Worm (Caenorhabditis elegans) whole organism, L4/young adult: ENCODE measurements around the gene grd-8.
A peak's percentile ranks its signal among the peaks of the same experiment; 100 is the strongest.

Experiments used
- W03F9.2 ChIP-seq: fragments of 150-350 bp; optimal IDR thresholded peaks from 2 replicates; lab custom pipeline; 2014; ENCODE audit warnings: missing biosample characterization, missing genetic modification characterization
- dao-5 ChIP-seq: sonication (generic microtip); optimal IDR thresholded peaks from 2 replicates; lab custom pipeline; 2016; ENCODE audit warnings: missing genotype, missing genetic modification characterization, moderate library complexity, missing compliant biosample characterization
- him-1 ChIP-seq: sonication (generic microtip); optimal IDR thresholded peaks from 2 replicates; lab custom pipeline; 2016; ENCODE audit warnings: missing genotype, missing genetic modification reagents, missing genetic modification characterization, missing compliant biosample characterization

Gene grd-8

ce11 chrV:7853900-7854299 lies 11.6 kb downstream of the grd-8 start:
- no peak for TF ChIP-seq him-1 (tag; lab: Kevin White, UChicago)
- no peak for TF ChIP-seq dao-5
- TF ChIP-seq W03F9.2 (tag; lab: Kevin White, UChicago) = peak; percentile 59

DNA sequence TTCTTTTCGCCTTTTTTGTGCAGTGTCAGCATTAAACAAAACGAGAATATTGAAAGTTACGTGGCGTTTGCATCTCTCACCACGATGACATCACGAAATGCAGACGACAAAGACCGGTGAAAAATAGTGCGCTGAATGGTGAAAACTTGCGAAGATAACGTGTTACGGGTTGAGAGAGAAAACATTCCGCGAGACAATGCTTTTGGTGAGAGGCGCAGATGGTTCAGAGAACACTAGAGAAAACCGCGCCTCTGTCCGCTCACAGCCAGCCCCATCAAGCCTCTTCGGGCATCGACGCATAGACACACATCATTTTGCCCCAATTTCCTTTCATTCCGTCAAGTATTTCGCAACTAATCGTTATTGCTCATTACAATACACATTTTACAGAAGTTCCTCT lies 12.3 kb downstream of the grd-8 start, which contains the start of the genes C37C3.9 and C37C3.18:
C37C3.9 (minus strand) TSS at position 98 of the 400 bp plus-strand sequence.
C37C3.18 (plus strand) TSS at position 391 of the 400 bp plus-strand sequence.
- TF ChIP-seq W03F9.2 (tag; lab: Kevin White, UChicago) (peak; percentile 31), him-1 (tag; lab: Kevin White, UChicago) (no peak)

- no peak for TF ChIP-seq dao-5
- TF ChIP-seq him-1 (tag; lab: Kevin White, UChicago) = no peak
- no peak for TF ChIP-seq W03F9.2 (tag; lab: Kevin White, UChicago)
Observed at ce11 chrV:7855382-7855994, 13.2 kb downstream of the grd-8 start, which contains the start of gene C37C3.2. Gene C37C3.2 (plus strand): TSS chrV:7855944.

DNA sequence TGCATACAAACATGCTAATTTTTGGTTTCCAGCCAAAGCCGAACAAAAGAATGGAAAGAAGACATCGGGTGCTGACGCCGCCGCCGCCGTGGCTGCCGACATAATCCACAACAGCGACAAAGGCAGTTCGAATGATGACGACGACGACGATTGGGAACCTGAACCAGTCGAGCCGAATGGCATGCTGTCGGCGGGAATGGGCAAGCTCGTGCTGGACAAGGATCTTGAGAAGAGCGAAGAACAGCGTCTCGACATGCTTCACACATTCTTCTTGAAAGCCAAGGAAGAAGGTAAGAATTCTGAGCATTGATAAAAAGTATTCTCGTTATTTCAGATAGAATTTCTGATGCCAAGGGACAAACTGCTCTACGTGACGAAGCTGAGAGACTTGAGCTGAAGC lies 14.3 kb downstream of the grd-8 start:
- TF ChIP-seq him-1 (tag; lab: Kevin White, UChicago) (no peak), W03F9.2 (tag; lab: Kevin White, UChicago) (no peak), dao-5 (no peak)

DNA sequence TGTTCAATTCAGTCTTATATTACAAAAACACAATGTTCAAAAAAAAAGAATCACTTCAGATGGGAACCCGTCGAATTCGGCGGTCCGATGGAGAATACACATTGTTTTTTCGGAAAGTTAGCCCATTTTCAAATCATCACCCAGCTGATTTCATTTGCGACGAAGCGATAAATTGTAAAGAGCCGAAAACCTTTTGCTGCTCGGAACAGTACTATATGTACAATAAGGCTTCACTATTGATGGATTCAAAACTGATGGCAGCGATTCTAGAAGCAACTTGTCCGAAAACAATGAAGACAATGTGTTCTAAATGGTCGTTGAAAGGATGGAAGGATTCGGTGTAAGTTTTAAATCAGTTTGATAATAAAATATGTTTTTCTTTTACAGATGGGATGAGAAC lies 15.6 kb downstream of the grd-8 start, which contains the start of gene C37C3.1:
C37C3.1 (plus strand) TSS at position 33 of the 400 bp plus-strand sequence.
- no peak for TF ChIP-seq dao-5
- no peak for TF ChIP-seq him-1 (tag; lab: Kevin White, UChicago)
- TF ChIP-seq W03F9.2 (tag; lab: Kevin White, UChicago) = no peak

- TF ChIP-seq him-1 (tag; lab: Kevin White, UChicago) (no peak), dao-5 (no peak), W03F9.2 (tag; lab: Kevin White, UChicago) (no peak)
Observed at ce11 chrV:7861792-7862191, 19.5 kb downstream of the grd-8 start, which contains the start of gene C37C3.17. Gene C37C3.17 (minus strand): TSS chrV:7861892.

DNA sequence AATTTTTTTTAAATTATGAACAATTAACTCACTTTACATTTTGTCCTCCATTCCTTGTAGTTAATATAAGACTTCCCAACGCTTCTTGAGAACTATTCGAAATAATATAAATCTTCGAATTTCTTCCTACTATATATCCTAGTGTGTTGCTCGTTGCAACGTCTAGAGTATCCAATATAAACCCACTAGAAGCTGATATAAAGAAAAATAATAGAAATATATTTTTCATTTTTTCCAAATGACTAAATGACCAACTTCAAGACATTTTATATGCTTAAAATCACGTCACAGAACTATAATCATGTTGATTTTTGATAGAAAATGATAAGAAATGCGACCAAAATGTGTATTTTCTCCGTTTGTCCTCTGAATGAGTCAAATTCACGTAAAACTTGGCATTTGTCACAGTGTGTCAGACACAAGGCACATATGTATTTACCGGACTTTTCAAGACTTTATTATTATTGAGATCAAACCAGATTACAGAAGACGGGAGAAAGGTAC lies 20.7 kb downstream of the grd-8 start, which contains the start of gene C37C3.10:
C37C3.10 (minus strand) TSS at position 51 of the 504 bp plus-strand sequence.
- TF ChIP-seq W03F9.2 (tag; lab: Kevin White, UChicago) = no peak
- TF ChIP-seq him-1 (tag; lab: Kevin White, UChicago) = no peak
- no peak for TF ChIP-seq dao-5

- no peak for TF ChIP-seq him-1 (tag; lab: Kevin White, UChicago)
- no peak for TF ChIP-seq W03F9.2 (tag; lab: Kevin White, UChicago)
- TF ChIP-seq dao-5 = no peak
Observed at ce11 chrV:7864663-7865062, 22.3 kb downstream of the grd-8 start, which contains the start of gene C37C3.11. Gene C37C3.11 (minus strand): TSS chrV:7864763.

ce11 chrV:7870707-7871106 lies 28.4 kb downstream of the grd-8 start, which contains the start of gene nipi-4:
Gene nipi-4 (minus strand): TSS chrV:7870807.
- TF ChIP-seq W03F9.2 (tag; lab: Kevin White, UChicago) = no peak
- TF ChIP-seq him-1 (tag; lab: Kevin White, UChicago) = no peak
- no peak for TF ChIP-seq dao-5

DNA sequence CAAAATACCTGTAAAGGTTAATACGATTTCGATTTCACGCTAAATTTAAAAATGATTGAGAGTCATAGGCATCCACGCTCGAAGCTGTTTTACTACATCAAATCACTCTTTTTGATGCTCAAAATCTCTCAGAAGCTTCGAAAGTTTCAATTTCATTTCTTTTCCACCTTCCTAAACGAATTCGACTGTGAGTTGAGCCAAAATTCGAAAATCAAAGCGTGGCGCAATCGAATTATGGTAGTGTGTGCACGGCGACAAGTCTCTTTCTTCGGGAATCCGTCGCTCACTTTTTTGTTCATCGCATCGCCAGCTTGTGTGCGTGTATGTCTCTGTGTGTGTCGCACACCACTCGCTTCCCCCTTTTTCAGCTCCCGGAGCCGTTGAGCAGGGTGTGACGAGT lies 30.6 kb downstream of the grd-8 start:
- TF ChIP-seq him-1 (tag; lab: Kevin White, UChicago) = no peak

- TF ChIP-seq dao-5 = no peak
- TF ChIP-seq W03F9.2 (tag; lab: Kevin White, UChicago) = no peak
- no peak for TF ChIP-seq him-1 (tag; lab: Kevin White, UChicago)
Observed at ce11 chrV:7875456-7875855, 33.1 kb downstream of the grd-8 start, which contains the start of gene F40A3.4. Gene F40A3.4 (plus strand): TSS chrV:7875756.

DNA sequence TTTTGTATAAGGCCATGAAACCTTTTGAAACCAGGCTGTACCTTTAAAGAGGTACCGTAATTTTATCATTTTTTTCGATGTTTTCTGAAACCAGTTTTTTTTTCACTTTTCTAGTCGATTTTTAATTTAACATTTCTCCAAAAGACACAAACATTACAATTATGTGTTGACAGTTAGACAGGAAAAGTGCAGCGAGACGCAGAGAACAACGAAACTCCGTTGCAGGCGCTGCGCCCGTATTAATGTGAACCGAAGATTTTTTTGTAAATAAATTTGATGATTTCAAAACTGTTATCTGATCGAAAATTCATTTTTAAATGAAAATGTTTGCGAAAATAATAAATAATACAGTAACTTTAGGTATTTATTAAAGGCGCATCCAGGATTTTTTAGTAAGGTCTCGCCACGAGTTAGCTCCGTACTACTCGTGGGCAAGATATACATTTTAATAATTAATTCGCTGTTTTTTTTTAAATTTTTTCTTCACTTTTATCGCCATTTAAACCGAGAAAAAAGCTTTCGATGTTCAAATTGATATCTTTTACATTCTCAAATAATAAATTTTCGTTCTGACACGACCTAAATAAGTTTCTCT lies 34.6 kb downstream of the grd-8 start, which contains the start of gene F40A3.3:
F40A3.3 (plus strand) TSS at position 564 of the 595 bp plus-strand sequence.
- peak; percentile 38 for TF ChIP-seq W03F9.2 (tag; lab: Kevin White, UChicago)
- TF ChIP-seq dao-5 = no peak
- no peak for TF ChIP-seq him-1 (tag; lab: Kevin White, UChicago)

DNA sequence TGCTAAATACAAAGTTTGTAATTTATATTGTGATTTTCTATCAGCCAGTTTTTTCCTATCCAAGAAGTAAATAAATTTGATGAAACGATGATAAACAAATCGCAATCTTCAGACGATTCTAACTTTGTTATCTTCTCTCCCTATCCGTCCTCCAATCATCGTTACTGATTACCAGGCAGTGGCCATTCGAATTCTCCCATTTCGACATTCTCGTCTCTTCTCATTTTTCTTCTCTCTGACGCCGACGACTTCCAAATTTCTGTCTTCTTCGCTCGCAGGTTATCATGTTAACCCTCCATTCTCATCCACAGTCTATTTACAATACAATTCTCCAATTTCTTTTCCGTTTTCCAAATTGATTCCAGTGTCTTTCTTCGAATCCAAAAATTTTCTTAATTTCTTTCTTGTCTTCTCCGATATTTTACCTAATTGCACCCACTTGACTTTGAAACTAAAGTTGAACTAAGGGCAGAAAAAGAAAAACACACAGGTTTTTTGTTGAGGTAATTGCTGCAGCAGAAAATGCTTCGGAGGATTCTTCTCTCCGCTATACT lies 36.2 kb downstream of the grd-8 start, which contains the start of gene F40A3.2:
F40A3.2 (plus strand) TSS at position 504 of the 554 bp plus-strand sequence.
- no peak for TF ChIP-seq him-1 (tag; lab: Kevin White, UChicago)
- TF ChIP-seq dao-5 = no peak
- TF ChIP-seq W03F9.2 (tag; lab: Kevin White, UChicago) = no peak
